Fruit fly (Drosophila melanogaster): ENCODE results near the gene norpA.
A peak's percentile ranks its signal among the peaks of the same experiment; 100 is the strongest.

Gene norpA

dm6 chrX:4329809-4330208, 7.4 kb downstream of the norpA start:
- no peak for TF ChIP-seq Smox (GFP tag; optimal IDR thresholded peaks at IDR 0.05)
- no peak for TF ChIP-seq CG10669 (GFP tag; optimal IDR thresholded peaks at IDR 0.05)
- peak; percentile 27 for TF ChIP-seq CG3919 (GFP tag; optimal IDR thresholded peaks at IDR 0.05)
- no peak for TF ChIP-seq salr (GFP tag; optimal IDR thresholded peaks at IDR 0.05)
- TF ChIP-seq Sox14 (GFP tag; optimal IDR thresholded peaks at IDR 0.05), result no peak
- TF ChIP-seq cyc (GFP tag; optimal IDR thresholded peaks at IDR 0.05), result no peak
- TF ChIP-seq Hr38 (GFP tag; optimal IDR thresholded peaks at IDR 0.05), result no peak
- TF ChIP-seq CG6792 (GFP tag; optimal IDR thresholded peaks at IDR 0.05), result no peak
- no peak for TF ChIP-seq CG9139 (GFP tag; optimal IDR thresholded peaks at IDR 0.05)
- TF ChIP-seq Ets96B (tag; optimal IDR thresholded peaks at IDR 0.05), result no peak
- TF ChIP-seq CG32006 (GFP tag; optimal IDR thresholded peaks at IDR 0.05), result peak; percentile 39
- TF ChIP-seq CG10631 (GFP tag; optimal IDR thresholded peaks at IDR 0.05), result no peak
- TF ChIP-seq svp (GFP tag), result peak; percentile 46
- no peak for TF ChIP-seq esn (GFP tag; optimal IDR thresholded peaks at IDR 0.05)
- no peak for TF ChIP-seq topi (GFP tag; optimal IDR thresholded peaks at IDR 0.05)
- no peak for TF ChIP-seq CG8319 (GFP tag; optimal IDR thresholded peaks at IDR 0.05)
- no peak for TF ChIP-seq achi (GFP tag; optimal IDR thresholded peaks at IDR 0.05)
- TF ChIP-seq CG4318 (GFP tag; optimal IDR thresholded peaks at IDR 0.05), result no peak
- TF ChIP-seq Hr39 (GFP tag; optimal IDR thresholded peaks at IDR 0.05), result peak; percentile 4
- TF ChIP-seq lz (GFP tag; optimal IDR thresholded peaks at IDR 0.05), result no peak
- no peak for TF ChIP-seq CG6808 (GFP tag; optimal IDR thresholded peaks at IDR 0.05)
- TF ChIP-seq CG1621 (tag; optimal IDR thresholded peaks at IDR 0.05), result no peak
- TF ChIP-seq acj6 (GFP tag; optimal IDR thresholded peaks at IDR 0.05), result no peak
- TF ChIP-seq fd85E (GFP tag; optimal IDR thresholded peaks at IDR 0.05), result no peak
- TF ChIP-seq CG8119 (GFP tag; IDR thresholded peaks at IDR 0.05), result no peak
- TF ChIP-seq fkh (GFP tag; optimal IDR thresholded peaks at IDR 0.05), result no peak
- TF ChIP-seq Sox15 (GFP tag; optimal IDR thresholded peaks at IDR 0.05), result no peak
- TF ChIP-seq Eip75B (GFP tag; optimal IDR thresholded peaks at IDR 0.05), result no peak
- peak; percentile 44 for TF ChIP-seq Hr4 (GFP tag; optimal IDR thresholded peaks at IDR 0.05)
- TF ChIP-seq CG6854 (GFP tag; optimal IDR thresholded peaks at IDR 0.05), result no peak
- TF ChIP-seq CG11294 (GFP tag; IDR thresholded peaks at IDR 0.05), result peak; percentile 38; the same call in 1 of the 2 replicates
- TF ChIP-seq Met (GFP tag; optimal IDR thresholded peaks at IDR 0.05), result no peak
- peak; percentile 65 for TF ChIP-seq Eip78C (GFP tag)
- TF ChIP-seq Eip93F (GFP tag; optimal IDR thresholded peaks at IDR 0.05), result no peak
- TF ChIP-seq Gug (GFP tag; IDR thresholded peaks at IDR 0.05), result peak; percentile 40; the same call in 1 of the 2 replicates
- TF ChIP-seq CG11902 (GFP tag; optimal IDR thresholded peaks at IDR 0.05), result no peak
- TF ChIP-seq Ets21C (GFP tag; optimal IDR thresholded peaks at IDR 0.05), result no peak
- no peak for TF ChIP-seq vri (GFP tag; optimal IDR thresholded peaks at IDR 0.05)
- TF ChIP-seq Sox102F (GFP tag; optimal IDR thresholded peaks at IDR 0.05), result no peak
- TF ChIP-seq OdsH (GFP tag; optimal IDR thresholded peaks at IDR 0.05), result peak; percentile 33
- TF ChIP-seq CG8632 (GFP tag; optimal IDR thresholded peaks at IDR 0.05), result no peak
- no peak for TF ChIP-seq CG11762 (GFP tag; optimal IDR thresholded peaks at IDR 0.05; ENCODE audit: insufficient read depth)
- TF ChIP-seq CG3032 (tag; optimal IDR thresholded peaks at IDR 0.05), result no peak
- TF ChIP-seq spab (GFP tag; optimal IDR thresholded peaks at IDR 0.05), result no peak
- peak; percentile 6 for TF ChIP-seq CG6276 (GFP tag; optimal IDR thresholded peaks at IDR 0.05)
- no peak for TF ChIP-seq CG16779 (tag; optimal IDR thresholded peaks at IDR 0.05)
- no peak for TF ChIP-seq Blimp-1 (GFP tag; optimal IDR thresholded peaks at IDR 0.05)
- TF ChIP-seq CG6163 (GFP tag; IDR thresholded peaks at IDR 0.05), result 0 out of 3 replicates have a peak, but pooled peaks have one; percentile 24
- TF ChIP-seq dsx (GFP tag; optimal IDR thresholded peaks at IDR 0.05; ENCODE audit: poor library complexity, severe bottlenecking), result peak; percentile 7
- no peak for TF ChIP-seq CG34406 (GFP tag; optimal IDR thresholded peaks at IDR 0.05)
- TF ChIP-seq pdm3 (GFP tag; optimal IDR thresholded peaks at IDR 0.05), result peak; percentile 5
- TF ChIP-seq eg (GFP tag; IDR thresholded peaks at IDR 0.05), result peak; percentile 58; the same call in 2 of the 3 replicates
- no peak for TF ChIP-seq CG7368 (GFP tag; optimal IDR thresholded peaks at IDR 0.05)

Measured in whole organism, prepupa.